Worm (Caenorhabditis elegans): ENCODE data around the gene K08D9.4.

Gene K08D9.4

DNA sequence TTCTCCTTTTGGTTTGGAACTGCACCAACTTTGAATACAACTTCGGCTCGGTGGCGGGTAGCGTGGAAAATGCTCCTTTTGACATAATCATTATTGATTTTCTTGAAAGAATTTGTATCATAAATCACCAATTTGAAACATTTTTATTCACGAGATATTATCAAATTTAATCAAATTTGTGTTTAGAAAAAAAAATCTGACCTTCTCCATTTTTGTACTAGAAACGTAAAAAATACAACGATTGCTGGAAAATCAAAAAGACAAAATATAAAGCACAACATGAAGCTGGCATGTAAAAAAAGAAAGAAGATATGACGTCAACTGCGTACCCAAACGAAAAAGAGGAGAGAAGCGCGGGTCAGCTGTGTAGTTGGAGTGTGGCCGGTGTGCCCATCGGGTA, at the start of gene K08D9.4:
TSS of gene K08D9.4 (minus strand) at position 101 of the 400 bp plus-strand sequence.
- no peak for TF ChIP-seq klf-2 (GFP tag; conservative IDR thresholded peaks at IDR 0.05)
- no peak for TF ChIP-seq ztf-23 (GFP tag; IDR thresholded peaks at IDR 0.05)
- TF ChIP-seq ref-1 (GFP tag; conservative IDR thresholded peaks at IDR 0.05) = no peak
- TF ChIP-seq med-1 (GFP tag; optimal IDR thresholded peaks at IDR 0.05; ENCODE audit: insufficient read depth) = no peak
- TF ChIP-seq ztf-29 (GFP tag; IDR thresholded peaks at IDR 0.05) = no peak
- TF ChIP-seq tab-1 (GFP tag; IDR thresholded peaks at IDR 0.05) = no peak
- no peak for TF ChIP-seq flt-1 (GFP tag; IDR thresholded peaks at IDR 0.05)
- TF ChIP-seq T22C8.4 (GFP tag; IDR thresholded peaks at IDR 0.05) = no peak
- no peak for TF ChIP-seq cog-1 (tag; optimal IDR thresholded peaks at IDR 0.05)

DNA sequence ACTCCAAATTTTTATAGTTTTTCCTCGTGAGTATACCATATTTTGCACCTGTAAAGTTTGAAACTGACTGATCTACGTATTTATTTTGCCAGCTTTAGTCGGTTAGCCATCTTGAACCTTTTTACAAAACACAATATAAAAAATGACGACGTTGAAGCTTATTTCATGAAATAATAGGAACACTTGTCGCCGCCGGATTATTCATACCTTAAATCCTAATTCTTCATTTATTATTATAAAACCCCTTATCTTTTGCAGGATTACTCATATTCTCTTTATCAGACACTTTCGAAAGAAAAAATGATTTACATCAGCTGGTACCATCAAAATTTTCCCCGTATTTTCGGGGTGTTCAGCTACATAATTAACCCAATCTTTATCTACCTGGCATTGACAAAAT, 47.3 kb upstream of the K08D9.4 start, which contains the start of gene srj-8:
TSS of gene srj-8 (plus strand) at position 301 of the 400 bp plus-strand sequence.
- TF ChIP-seq ztf-23 (GFP tag; IDR thresholded peaks at IDR 0.05) (no peak), tab-1 (GFP tag; IDR thresholded peaks at IDR 0.05) (no peak), ztf-29 (GFP tag; IDR thresholded peaks at IDR 0.05) (no peak), med-1 (GFP tag; optimal IDR thresholded peaks at IDR 0.05; ENCODE audit: insufficient read depth) (no peak), ref-1 (GFP tag; conservative IDR thresholded peaks at IDR 0.05) (no peak), cog-1 (tag; optimal IDR thresholded peaks at IDR 0.05) (no peak), klf-2 (GFP tag; conservative IDR thresholded peaks at IDR 0.05) (no peak), flt-1 (GFP tag; IDR thresholded peaks at IDR 0.05) (no peak), T22C8.4 (GFP tag; IDR thresholded peaks at IDR 0.05) (no peak)

ce11 chrV:3244703-3245102, 44.5 kb upstream of the K08D9.4 start, which contains the start of gene srj-7:
Gene srj-7, plus strand, starts transcription at chrV:3245003.
- TF ChIP-seq T22C8.4 (GFP tag; IDR thresholded peaks at IDR 0.05) = no peak
- no peak for TF ChIP-seq flt-1 (GFP tag; IDR thresholded peaks at IDR 0.05)
- TF ChIP-seq cog-1 (tag; optimal IDR thresholded peaks at IDR 0.05) = no peak
- no peak for TF ChIP-seq ztf-23 (GFP tag; IDR thresholded peaks at IDR 0.05)
- no peak for TF ChIP-seq ref-1 (GFP tag; conservative IDR thresholded peaks at IDR 0.05)
- TF ChIP-seq med-1 (GFP tag; optimal IDR thresholded peaks at IDR 0.05; ENCODE audit: insufficient read depth) = no peak
- TF ChIP-seq ztf-29 (GFP tag; IDR thresholded peaks at IDR 0.05) = no peak
- no peak for TF ChIP-seq klf-2 (GFP tag; conservative IDR thresholded peaks at IDR 0.05)
- no peak for TF ChIP-seq tab-1 (GFP tag; IDR thresholded peaks at IDR 0.05)

ce11 chrV:3242984-3243383, 42.8 kb upstream of the K08D9.4 start, which contains the start of gene gst-23:
Gene gst-23, plus strand, starts transcription at chrV:3243284.
- TF ChIP-seq med-1 (GFP tag; optimal IDR thresholded peaks at IDR 0.05; ENCODE audit: insufficient read depth) (no peak), klf-2 (GFP tag; conservative IDR thresholded peaks at IDR 0.05) (no peak), tab-1 (GFP tag; IDR thresholded peaks at IDR 0.05) (no peak), cog-1 (tag; optimal IDR thresholded peaks at IDR 0.05) (no peak), flt-1 (GFP tag; IDR thresholded peaks at IDR 0.05) (no peak)

DNA sequence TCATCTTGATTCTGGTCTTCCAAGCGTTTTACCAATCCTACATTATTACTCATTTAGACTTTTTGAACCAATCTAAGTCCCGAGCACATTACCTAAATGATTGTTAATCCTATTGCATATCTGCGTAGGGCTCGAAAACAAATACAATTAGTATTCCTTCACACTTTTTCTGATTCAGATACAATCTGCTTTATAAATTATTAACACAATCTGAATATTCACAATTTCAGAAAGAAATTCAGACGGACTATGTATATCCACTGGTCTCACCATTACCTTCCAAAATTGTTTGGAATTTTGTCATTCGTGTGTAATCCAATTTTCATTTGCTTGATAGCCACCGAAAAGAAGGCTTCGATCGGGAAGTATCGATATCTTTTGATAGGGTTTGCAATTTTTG, 41.0 kb upstream of the K08D9.4 start, which contains the start of gene srj-11:
TSS of gene srj-11 (plus strand) at position 250 of the 400 bp plus-strand sequence.
- no peak for TF ChIP-seq tab-1 (GFP tag; IDR thresholded peaks at IDR 0.05)
- no peak for TF ChIP-seq ztf-29 (GFP tag; IDR thresholded peaks at IDR 0.05)

DNA sequence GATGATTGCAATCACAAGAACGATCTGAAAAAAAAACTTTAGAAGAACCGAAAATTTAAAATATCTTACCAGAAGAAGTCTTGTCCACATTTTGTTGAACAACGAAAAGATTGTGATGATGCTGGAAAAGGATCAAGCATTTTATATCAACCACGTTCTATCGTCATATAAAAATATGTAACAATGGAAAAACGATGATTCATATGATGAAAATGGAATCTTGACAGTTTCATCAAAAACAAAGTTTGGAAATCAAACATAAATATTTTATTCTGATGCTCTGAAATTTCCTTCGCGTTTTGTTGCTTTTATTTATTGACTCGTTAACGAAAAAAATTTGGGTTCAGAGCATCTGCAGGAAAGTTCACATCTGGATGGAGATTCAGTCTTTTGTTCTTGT, 36.4 kb upstream of the K08D9.4 start, which contains the start of the genes K08D9.9 and str-16:
TSS of gene K08D9.9 (minus strand) at position 101 of the 400 bp plus-strand sequence.
TSS of gene str-16 (plus strand) at position 266 of the 400 bp plus-strand sequence.
- TF ChIP-seq cog-1 (tag; optimal IDR thresholded peaks at IDR 0.05) (no peak), ztf-23 (GFP tag; IDR thresholded peaks at IDR 0.05) (no peak), ref-1 (GFP tag; conservative IDR thresholded peaks at IDR 0.05) (no peak), T22C8.4 (GFP tag; IDR thresholded peaks at IDR 0.05) (no peak), klf-2 (GFP tag; conservative IDR thresholded peaks at IDR 0.05) (no peak), med-1 (GFP tag; optimal IDR thresholded peaks at IDR 0.05; ENCODE audit: insufficient read depth) (no peak), tab-1 (GFP tag; IDR thresholded peaks at IDR 0.05) (no peak), flt-1 (GFP tag; IDR thresholded peaks at IDR 0.05) (no peak), ztf-29 (GFP tag; IDR thresholded peaks at IDR 0.05) (no peak)

ce11 chrV:3234887-3235286, 34.7 kb upstream of the K08D9.4 start, which contains the start of gene K08D9.6:
Gene K08D9.6, minus strand, starts transcription at chrV:3234987.
- TF ChIP-seq T22C8.4 (GFP tag; IDR thresholded peaks at IDR 0.05) (no peak), cog-1 (tag; optimal IDR thresholded peaks at IDR 0.05) (no peak), flt-1 (GFP tag; IDR thresholded peaks at IDR 0.05) (no peak), med-1 (GFP tag; optimal IDR thresholded peaks at IDR 0.05; ENCODE audit: insufficient read depth) (no peak), ztf-23 (GFP tag; IDR thresholded peaks at IDR 0.05) (no peak), klf-2 (GFP tag; conservative IDR thresholded peaks at IDR 0.05) (no peak)

DNA sequence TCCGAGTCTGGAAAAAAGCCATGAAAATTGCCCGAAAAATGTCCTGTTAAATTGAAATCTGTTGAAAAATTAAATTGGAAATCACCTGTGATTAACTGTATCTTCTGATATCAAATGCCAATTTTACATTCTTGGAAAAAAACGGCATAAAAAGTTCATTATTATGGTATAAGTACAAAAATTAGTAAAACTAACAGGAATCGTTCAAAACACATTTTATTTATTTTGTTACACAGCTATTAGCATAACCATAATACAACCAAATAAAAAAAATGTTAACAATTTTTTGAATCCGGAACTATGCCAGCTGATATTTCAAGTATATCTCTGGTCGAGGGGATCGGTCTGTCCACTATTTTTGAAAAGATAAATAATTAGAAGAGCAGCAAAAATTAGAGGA, 30.4 kb upstream of the K08D9.4 start, which contains the start of gene K08D9.10:
TSS of gene K08D9.10 (plus strand) at position 301 of the 400 bp plus-strand sequence.
- no peak for TF ChIP-seq med-1 (GFP tag; optimal IDR thresholded peaks at IDR 0.05; ENCODE audit: insufficient read depth)
- TF ChIP-seq ztf-23 (GFP tag; IDR thresholded peaks at IDR 0.05) = no peak
- TF ChIP-seq T22C8.4 (GFP tag; IDR thresholded peaks at IDR 0.05) = no peak
- no peak for TF ChIP-seq ref-1 (GFP tag; conservative IDR thresholded peaks at IDR 0.05)
- no peak for TF ChIP-seq flt-1 (GFP tag; IDR thresholded peaks at IDR 0.05)
- no peak for TF ChIP-seq klf-2 (GFP tag; conservative IDR thresholded peaks at IDR 0.05)
- TF ChIP-seq ztf-29 (GFP tag; IDR thresholded peaks at IDR 0.05) = no peak
- TF ChIP-seq tab-1 (GFP tag; IDR thresholded peaks at IDR 0.05) = no peak
- TF ChIP-seq cog-1 (tag; optimal IDR thresholded peaks at IDR 0.05) = no peak

DNA sequence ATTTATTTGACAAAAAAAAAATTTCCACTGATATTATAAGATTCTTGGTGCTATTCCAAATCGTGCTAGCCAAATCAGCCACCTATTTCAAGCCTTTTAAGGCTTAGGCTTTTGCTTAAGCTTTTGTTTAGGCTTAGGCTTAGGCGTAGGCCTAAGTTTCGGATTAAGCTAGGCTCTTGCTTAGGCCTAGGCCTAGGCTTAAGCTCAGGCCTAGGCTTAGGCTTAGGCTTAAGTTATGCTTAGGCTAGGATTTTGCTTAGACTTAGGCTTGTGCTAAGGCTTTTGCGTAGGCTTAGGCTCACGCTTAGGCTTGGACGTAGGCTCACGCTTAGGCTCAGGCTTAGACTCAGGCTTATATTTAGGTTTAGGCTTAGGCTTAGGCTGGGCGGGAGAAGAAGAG, 29.9 kb upstream of the K08D9.4 start:
- TF ChIP-seq ztf-23 (GFP tag; IDR thresholded peaks at IDR 0.05) (no peak), ztf-29 (GFP tag; IDR thresholded peaks at IDR 0.05) (no peak), med-1 (GFP tag; optimal IDR thresholded peaks at IDR 0.05; ENCODE audit: insufficient read depth) (no peak)

DNA sequence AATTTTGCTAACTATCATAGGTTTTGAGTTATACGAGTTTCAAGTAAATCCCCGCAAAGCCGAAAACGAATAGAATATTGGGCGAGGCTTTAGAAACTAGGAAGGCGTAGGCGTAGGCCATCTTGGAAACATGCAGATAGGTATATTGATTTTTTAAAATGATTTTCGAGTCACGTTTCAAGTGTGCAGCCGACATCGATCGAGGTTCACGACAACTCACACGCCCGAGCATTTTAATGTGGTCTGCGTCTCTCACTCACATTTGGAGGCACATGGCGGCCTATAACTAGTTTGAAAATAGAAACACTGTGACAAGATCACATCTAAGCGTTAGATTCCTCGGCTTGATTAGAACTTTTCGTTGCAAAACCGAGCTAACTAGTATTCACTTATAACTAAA, 27.1 kb upstream of the K08D9.4 start, which contains the start of gene K08D9.2:
TSS of gene K08D9.2 (plus strand) at position 301 of the 400 bp plus-strand sequence.
- TF ChIP-seq ztf-23 (GFP tag; IDR thresholded peaks at IDR 0.05) (no peak), tab-1 (GFP tag; IDR thresholded peaks at IDR 0.05) (no peak), ref-1 (GFP tag; conservative IDR thresholded peaks at IDR 0.05) (no peak), klf-2 (GFP tag; conservative IDR thresholded peaks at IDR 0.05) (no peak), med-1 (GFP tag; optimal IDR thresholded peaks at IDR 0.05; ENCODE audit: insufficient read depth) (no peak), ztf-29 (GFP tag; IDR thresholded peaks at IDR 0.05) (no peak), cog-1 (tag; optimal IDR thresholded peaks at IDR 0.05) (no peak), flt-1 (GFP tag; IDR thresholded peaks at IDR 0.05) (no peak), T22C8.4 (GFP tag; IDR thresholded peaks at IDR 0.05) (no peak)

Data from whole organism, midembryonic.